Worm (Caenorhabditis elegans): ENCODE results near the gene K02E2.11.

DNA sequence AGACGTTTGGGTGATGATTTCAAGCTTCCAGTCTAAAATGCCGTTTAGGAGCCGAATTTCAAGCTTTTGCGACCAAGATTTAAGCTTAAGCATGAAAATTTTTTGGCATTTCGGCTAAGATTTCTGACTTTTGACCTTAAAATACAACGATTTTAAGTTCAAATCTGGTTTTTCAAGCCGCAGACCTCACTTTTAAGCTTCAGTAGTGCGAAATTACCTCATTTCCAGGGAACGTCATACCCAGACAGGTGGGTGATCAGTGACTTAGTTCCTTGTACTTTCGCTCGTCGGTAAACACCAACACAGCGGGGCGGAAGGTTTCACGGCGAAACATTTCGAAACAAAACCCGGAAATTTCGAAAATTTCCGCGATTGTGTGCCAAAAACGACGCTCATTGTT, 33.2 kb downstream of the K02E2.11 start:
- TF ChIP-seq snpc-1.1 (tag; optimal IDR thresholded peaks at IDR 0.05; ENCODE audit: insufficient read depth) (no peak), nhr-120 (GFP tag; IDR thresholded peaks at IDR 0.05) (no peak), sea-2 (GFP tag; IDR thresholded peaks at IDR 0.05) (no peak), bed-1 (GFP tag; IDR thresholded peaks at IDR 0.05) (no peak), B0336.3 (GFP tag; IDR thresholded peaks at IDR 0.05) (no peak), unc-62 (GFP tag; optimal IDR thresholded peaks at IDR 0.05) (no peak), F22D6.2 (tag; optimal IDR thresholded peaks at IDR 0.05) (no peak)
